Fruit fly (Drosophila melanogaster) whole organism, prepupa: ENCODE data around the gene Ir85a.

Source experiments
- Blimp-1 ChIP-seq: fragments of 200-800 bp; sonication (Bioruptor generic); optimal IDR thresholded peaks from 3 replicates; lab custom pipeline; 2017; ENCODE audit warnings: missing biosample characterization, missing genetic modification characterization, mild to moderate bottlenecking, moderate library complexity, missing genetic modification reagents
- CG10631 ChIP-seq: fragments of 200-800 bp; sonication (Bioruptor generic); optimal IDR thresholded peaks from 2 replicates; lab custom pipeline; 2016; ENCODE audit warnings: missing biosample characterization, missing genetic modification characterization
- CG11294 ChIP-seq: fragments of 200-800 bp; sonication (Bioruptor generic); IDR thresholded peaks from 2 replicates; pipeline ENCODE4 v1.3.6; 2022; ENCODE audit warnings: missing biosample characterization, missing genetic modification characterization
- CG11902 ChIP-seq: fragments of 200-800 bp; sonication (Bioruptor generic); optimal IDR thresholded peaks from 3 replicates; lab custom pipeline; 2016; ENCODE audit warnings: missing biosample characterization, missing genetic modification characterization
- CG3032 ChIP-seq: fragments of 200-800 bp; optimal IDR thresholded peaks from 2 replicates; lab custom pipeline; 2019; ENCODE audit warnings: missing biosample characterization, mild to moderate bottlenecking, missing genetic modification characterization, moderate library complexity
- CG31627 ChIP-seq: fragments of 200-800 bp; sonication (Bioruptor generic); optimal IDR thresholded peaks from 3 replicates; lab custom pipeline; 2016; ENCODE audit warnings: missing biosample characterization, missing genetic modification characterization
- CG32006 ChIP-seq: fragments of 200-800 bp; sonication (Bioruptor generic); optimal IDR thresholded peaks from 3 replicates; lab custom pipeline; 2017; ENCODE audit warnings: missing biosample characterization, mild to moderate bottlenecking, missing genetic modification characterization
- CG34406 ChIP-seq: fragments of 200-800 bp; sonication (Bioruptor generic); optimal IDR thresholded peaks from 3 replicates; lab custom pipeline; 2016; ENCODE audit warnings: missing biosample characterization, missing genetic modification characterization
- CG4318 ChIP-seq: fragments of 200-800 bp; sonication (Bioruptor generic); optimal IDR thresholded peaks from 3 replicates; lab custom pipeline; 2017; ENCODE audit warnings: missing biosample characterization, mild to moderate bottlenecking, missing genetic modification characterization
- CG6163 ChIP-seq: fragments of 200-800 bp; sonication (Bioruptor generic); IDR thresholded peaks from 3 replicates; pipeline ENCODE4 v1.3.6; 2022; ENCODE audit warnings: missing biosample characterization, missing genetic modification characterization
- CG6276 ChIP-seq: fragments of 200-800 bp; sonication (Bioruptor generic); optimal IDR thresholded peaks from 2 replicates; lab custom pipeline; 2017; ENCODE audit warnings: missing biosample characterization, mild to moderate bottlenecking, missing genetic modification characterization
- CG6808 ChIP-seq: fragments of 200-800 bp; sonication (Bioruptor generic); optimal IDR thresholded peaks from 3 replicates; lab custom pipeline; 2017; ENCODE audit warnings: missing biosample characterization, missing genetic modification characterization, mild to moderate bottlenecking, moderate library complexity, missing genetic modification reagents
- CG7368 ChIP-seq: fragments of 200-800 bp; sonication (Bioruptor generic); optimal IDR thresholded peaks from 3 replicates; lab custom pipeline; 2016; ENCODE audit warnings: missing biosample characterization, missing genetic modification characterization
- CG8632 ChIP-seq: fragments of 200-800 bp; sonication (Bioruptor generic); optimal IDR thresholded peaks from 3 replicates; lab custom pipeline; 2016; ENCODE audit warnings: missing biosample characterization, missing genetic modification characterization
- Eip78C ChIP-seq: fragments of 200-800 bp; sonication (Bioruptor generic); peaks from one replicate; lab custom pipeline; 2016; ENCODE audit warnings: missing biosample characterization, missing genetic modification characterization
- Eip93F ChIP-seq: fragments of 200-800 bp; sonication (Bioruptor generic); optimal IDR thresholded peaks from 2 replicates; lab custom pipeline; 2016; ENCODE audit warnings: missing biosample characterization, mild to moderate bottlenecking, missing genetic modification characterization
- Ets21C ChIP-seq: fragments of 200-800 bp; sonication (Bioruptor generic); optimal IDR thresholded peaks from 3 replicates; lab custom pipeline; 2016; ENCODE audit warnings: missing biosample characterization, missing genetic modification characterization
- Ets96B ChIP-seq: fragments of 200-800 bp; optimal IDR thresholded peaks from 2 replicates; lab custom pipeline; 2019; ENCODE audit warnings: missing biosample characterization, mild to moderate bottlenecking, missing genetic modification characterization, moderate library complexity
- Hr4 ChIP-seq: fragments of 200-800 bp; sonication (Bioruptor generic); optimal IDR thresholded peaks from 3 replicates; lab custom pipeline; 2016; ENCODE audit warnings: missing biosample characterization, missing genetic modification characterization
- Lpt ChIP-seq: fragments of 200-800 bp; sonication (Bioruptor generic); optimal IDR thresholded peaks from 3 replicates; lab custom pipeline; 2016; ENCODE audit warnings: missing biosample characterization, missing genetic modification characterization
- Met ChIP-seq: fragments of 200-800 bp; sonication (Bioruptor generic); optimal IDR thresholded peaks from 3 replicates; lab custom pipeline; 2016; ENCODE audit warnings: missing biosample characterization, missing genetic modification characterization
- Smox ChIP-seq: fragments of 200-800 bp; sonication (Bioruptor generic); optimal IDR thresholded peaks from 3 replicates; lab custom pipeline; 2016; ENCODE audit warnings: missing biosample characterization, missing genetic modification characterization
- Sox102F ChIP-seq: fragments of 200-800 bp; sonication (Bioruptor generic); optimal IDR thresholded peaks from 2 replicates; lab custom pipeline; 2016; ENCODE audit warnings: missing biosample characterization, mild to moderate bottlenecking, missing genetic modification characterization
- Sox14 ChIP-seq: fragments of 200-800 bp; sonication (Bioruptor generic); optimal IDR thresholded peaks from 3 replicates; lab custom pipeline; 2016; ENCODE audit warnings: missing biosample characterization, missing genetic modification characterization
- Sox15 ChIP-seq: fragments of 200-800 bp; sonication (Bioruptor generic); optimal IDR thresholded peaks from 3 replicates; lab custom pipeline; 2016; ENCODE audit warnings: missing biosample characterization, missing genetic modification characterization
- achi ChIP-seq: fragments of 200-800 bp; sonication (Bioruptor generic); optimal IDR thresholded peaks from 3 replicates; lab custom pipeline; 2016; ENCODE audit warnings: missing biosample characterization, missing genetic modification characterization
- dac ChIP-seq: fragments of 200-800 bp; sonication (Bioruptor generic); optimal IDR thresholded peaks from 2 replicates; lab custom pipeline; 2017; ENCODE audit warnings: missing biosample characterization, mild to moderate bottlenecking, missing genetic modification characterization
- eg ChIP-seq: fragments of 200-800 bp; sonication (Bioruptor generic); IDR thresholded peaks from 3 replicates; pipeline ENCODE4 v1.3.6; 2022; ENCODE audit warnings: missing biosample characterization, missing genetic modification characterization
- fd59A ChIP-seq: fragments of 200-800 bp; sonication (Bioruptor generic); optimal IDR thresholded peaks from 2 replicates; lab custom pipeline; 2017; ENCODE audit warnings: missing biosample characterization, mild to moderate bottlenecking, missing genetic modification characterization, missing genetic modification reagents
- fd85E ChIP-seq: fragments of 200-800 bp; sonication (Bioruptor generic); optimal IDR thresholded peaks from 3 replicates; lab custom pipeline; 2016; ENCODE audit warnings: missing biosample characterization, missing genetic modification characterization
- fkh ChIP-seq: fragments of 200-800 bp; sonication (Bioruptor generic); optimal IDR thresholded peaks from 3 replicates; lab custom pipeline; 2017; ENCODE audit warnings: missing biosample characterization, mild to moderate bottlenecking, missing genetic modification characterization, moderate library complexity
- spab ChIP-seq: fragments of 200-800 bp; sonication (Bioruptor generic); optimal IDR thresholded peaks from 2 replicates; lab custom pipeline; 2017; ENCODE audit warnings: missing biosample characterization, mild to moderate bottlenecking, missing genetic modification characterization, missing genetic modification reagents
- ss ChIP-seq, 2 experiments: fragments of 200-800 bp; sonication (Bioruptor generic); optimal IDR thresholded peaks; 2 replicates in 1 of 2; 3 replicates in 1 of 2; lab custom pipeline; 2017 to 2018; ENCODE audit warnings: mild to moderate bottlenecking in 2 of 2, missing biosample characterization in 2 of 2, missing genetic modification characterization in 2 of 2, moderate library complexity in 1 of 2
- svp ChIP-seq: fragments of 200-800 bp; sonication (Bioruptor generic); peaks from one replicate; lab custom pipeline; 2016; ENCODE audit warnings: missing biosample characterization, missing genetic modification characterization
- topi ChIP-seq: fragments of 200-800 bp; sonication (Bioruptor generic); optimal IDR thresholded peaks from 3 replicates; lab custom pipeline; 2016; ENCODE audit warnings: missing biosample characterization, missing genetic modification characterization
- vri ChIP-seq: fragments of 200-800 bp; sonication (Bioruptor generic); optimal IDR thresholded peaks from 3 replicates; lab custom pipeline; 2016; ENCODE audit warnings: missing biosample characterization, mild to moderate bottlenecking, missing genetic modification characterization

Ir85a gene

DNA sequence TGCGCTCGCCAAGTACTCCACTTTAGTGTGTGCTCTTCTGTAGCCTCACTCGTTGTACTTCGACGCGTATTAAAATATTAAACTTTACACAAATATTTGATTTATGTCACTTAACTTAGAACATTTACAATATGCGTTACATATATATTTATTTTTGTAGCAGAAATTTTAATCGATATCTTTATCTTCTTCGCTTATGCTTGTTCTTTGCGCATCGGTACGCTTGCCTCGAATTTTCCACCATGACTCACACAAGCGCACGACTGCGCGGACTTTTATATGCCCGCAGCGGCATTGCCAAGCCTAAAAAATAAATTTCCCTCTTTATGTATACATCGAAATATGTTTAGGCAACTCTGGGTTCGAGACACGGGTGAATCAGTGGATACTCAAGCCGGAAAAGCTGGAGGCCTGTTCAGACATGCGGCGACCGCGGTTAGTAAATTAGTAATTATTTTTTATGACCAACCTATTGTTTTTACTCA lies 26.0 kb downstream of the Ir85a start, which contains the start of gene aqz (continued):
- TF ChIP-seq fd59A (GFP tag; lab: Kevin White, UChicago) (no peak), CG4318 (no peak), CG31627 (GFP tag; lab: Kevin White, UChicago) (peak; percentile 36), CG6163 (peak; percentile 81), fkh (GFP tag; lab: Kevin White, UChicago) (peak; percentile 84), Smox (GFP tag; lab: Kevin White, UChicago) (no peak), Sox15 (GFP tag; lab: Kevin White, UChicago) (peak; percentile 8), CG8632 (GFP tag; lab: Kevin White, UChicago) (no peak), achi (no peak), fd85E (GFP tag; lab: Kevin White, UChicago) (no peak), topi (GFP tag; lab: Kevin White, UChicago) (peak; percentile 38), CG6808 (peak; percentile 21), Met (GFP tag; lab: Kevin White, UChicago) (peak; percentile 46), CG34406 (GFP tag; lab: Kevin White, UChicago) (no peak), Lpt (GFP tag; lab: Kevin White, UChicago) (peak; percentile 22), CG7368 (GFP tag; lab: Kevin White, UChicago) (peak; percentile 16), Hr4 (peak; percentile 18), CG11294 (no peak), CG3032 (tag; lab: Kevin White, UChicago) (peak; percentile 40), Eip78C (GFP tag; lab: Kevin White, UChicago) (peak; percentile 58), dac (GFP tag; lab: Kevin White, UChicago) (peak; percentile 2), Sox14 (peak; percentile 81), CG6276 (GFP tag; lab: Kevin White, UChicago) (no peak), Sox102F (GFP tag; lab: Kevin White, UChicago) (peak; percentile 56), Ets21C (peak; percentile 28), spab (GFP tag; lab: Kevin White, UChicago) (no peak), CG10631 (GFP tag; lab: Kevin White, UChicago) (no peak), CG32006 (GFP tag; lab: Kevin White, UChicago) (no peak), CG11902 (GFP tag; lab: Kevin White, UChicago) (no peak)
- TF ChIP-seq, all 60 proteins: peak for 39

- TF ChIP-seq CG10631 (GFP tag; lab: Kevin White, UChicago) (no peak), svp (GFP tag; lab: Kevin White, UChicago) (peak; percentile 98), fkh (GFP tag; lab: Kevin White, UChicago) (peak; percentile 7)
- TF ChIP-seq, all 60 proteins: peak for 2
Measured at dm6 chr3R:8821623-8822022, 27.1 kb downstream of the Ir85a start, which contains the start of gene CG8369. CG8369 (plus strand) TSS chr3R:8822008.

DNA sequence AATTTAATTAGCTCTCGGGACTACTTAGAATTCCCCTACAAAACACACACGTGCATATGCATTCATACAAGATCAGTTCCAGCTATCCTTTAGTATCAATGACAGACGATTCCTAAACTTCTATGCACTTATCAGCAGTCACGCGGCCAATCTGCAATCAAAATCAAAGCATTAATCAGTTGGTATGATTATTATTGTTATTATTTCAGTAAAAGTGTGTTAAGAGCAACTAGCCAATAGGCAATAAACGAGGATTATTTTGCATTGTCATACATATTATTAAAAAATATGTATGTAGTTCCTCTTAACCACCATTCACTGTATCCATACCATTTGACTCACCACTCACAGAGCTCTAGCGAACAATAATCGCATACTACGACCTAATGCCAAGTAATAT lies 28.4 kb downstream of the Ir85a start:
- no peak for TF ChIP-seq Sox102F (GFP tag; lab: Kevin White, UChicago)
- no peak for TF ChIP-seq Ets96B
- no peak for TF ChIP-seq Blimp-1
- no peak for TF ChIP-seq vri (GFP tag; lab: Kevin White, UChicago)

DNA sequence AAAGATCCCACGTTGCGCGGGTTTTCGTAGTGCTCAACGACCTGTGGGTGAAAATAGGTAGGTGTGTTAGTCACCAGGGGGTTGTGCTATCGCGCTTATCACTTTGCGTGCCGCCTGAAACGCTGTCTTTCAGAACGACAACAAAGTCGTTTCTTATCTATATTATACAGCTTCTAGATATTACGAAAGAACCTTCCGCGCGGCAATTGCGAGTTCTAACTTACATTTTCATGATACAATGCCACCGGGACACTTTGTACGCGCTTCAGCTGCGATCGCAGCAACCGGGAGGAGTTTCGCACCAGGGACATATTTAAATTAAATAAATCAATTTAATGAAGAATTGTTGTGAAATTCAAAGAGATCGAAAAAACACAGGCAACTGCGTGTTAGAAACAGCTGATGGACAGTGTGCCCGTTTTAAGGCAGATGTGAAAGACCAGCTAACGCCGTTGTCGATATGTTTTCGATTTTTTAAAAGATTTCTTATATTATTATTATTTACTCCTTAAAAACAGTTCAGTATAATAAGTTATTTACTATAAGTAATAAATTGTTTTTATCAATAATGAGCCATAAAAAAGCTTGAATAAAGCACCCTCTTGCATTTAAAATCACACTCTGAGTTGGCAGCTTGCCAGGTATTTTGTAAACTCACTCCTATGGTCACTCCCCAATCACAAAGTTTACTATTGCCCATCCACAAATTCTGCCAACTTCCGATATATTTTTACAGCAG lies 29.4 kb downstream of the Ir85a start, which contains the start of the genes IscU and CG8379:
Gene IscU, minus strand, starts transcription at position 417 of the 739 bp plus-strand sequence.
Gene CG8379, plus strand, starts transcription at position 651 of the 739 bp plus-strand sequence.
- TF ChIP-seq CG3032 (tag; lab: Kevin White, UChicago) (peak; percentile 13), Eip93F (peak; percentile 12), vri (GFP tag; lab: Kevin White, UChicago) (peak; percentile 94), CG11294 (no peak), eg (GFP tag; lab: Robert Waterston, UW) (no peak), ss (GFP tag; optimal IDR thresholded peaks at IDR 0.05; lab: Kevin White, UChicago) (peak in 1 of 2 experiments; percentile 5), fkh (GFP tag; lab: Kevin White, UChicago) (no peak), CG6163 (no peak)
